Worm (Caenorhabditis elegans) whole organism, young adult: ENCODE data around the gene F14D7.18.

Source experiments
- F55B11.4 ChIP-seq: sonication (generic microtip); optimal IDR thresholded peaks from 2 replicates; lab custom pipeline; 2016; ENCODE audit warnings: missing compliant biosample characterization, missing genetic modification characterization, borderline replicate concordance; ENCODE audit not compliant: insufficient read depth
- ama-1 ChIP-seq, 3 experiments: fragments of 150-350 bp in 1 of 3; sonication (generic microtip) in 2 of 3; optimal IDR thresholded peaks; 2 replicates each; lab custom pipeline; 2014 to 2018; ENCODE audit warnings: missing biosample characterization in 2 of 3, missing genetic modification characterization in 2 of 3, missing genetic modification reagents in 2 of 3
- ccch-3 ChIP-seq: fragments of 200-800 bp; sonication (Bioruptor generic); optimal IDR thresholded peaks from 2 replicates; lab custom pipeline; 2018; ENCODE audit warnings: mild to moderate bottlenecking, missing genetic modification characterization, missing compliant biosample characterization
- tbp1 ChIP-seq: fragments of 200-800 bp; sonication (Bioruptor generic); optimal IDR thresholded peaks from 2 replicates; lab custom pipeline; 2018; ENCODE audit warnings: mild to moderate bottlenecking, missing genetic modification characterization, missing compliant biosample characterization

DNA sequence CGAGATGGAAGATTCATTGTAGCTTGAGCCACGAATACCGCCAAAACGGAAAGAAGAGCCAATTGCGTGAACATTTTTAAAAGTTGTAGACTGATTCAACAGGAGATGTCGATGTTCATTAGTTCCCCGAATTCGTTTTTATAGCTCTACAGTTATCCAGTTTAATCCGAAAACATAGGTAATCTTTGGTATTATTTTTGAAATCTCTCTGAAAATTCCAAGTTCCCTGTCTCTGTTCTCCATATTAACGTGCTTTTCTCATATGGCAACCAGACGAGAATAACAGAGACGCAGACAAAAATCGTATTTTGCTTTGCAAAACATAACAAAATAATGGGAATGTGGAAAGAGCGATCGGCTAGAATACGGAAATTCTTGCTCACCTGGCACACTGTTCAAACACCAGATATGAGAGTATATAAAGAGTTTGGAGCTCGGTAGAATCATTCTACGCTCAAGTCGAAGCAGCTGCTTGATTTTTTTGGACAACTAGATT is 9.1 kb upstream of the F14D7.18 start, which contains the start of the genes spig-3 and F14D7.12:
- TF ChIP-seq ccch-3 (GFP tag; lab: Kevin White, UChicago) (no peak), ama-1 (optimal IDR thresholded peaks at IDR 0.05; lab: Kevin White, UChicago) (no peak), ama-1 (GFP tag; optimal IDR thresholded peaks at IDR 0.05; lab: Kevin White, UChicago) (no peak), tbp1 (GFP tag; lab: Kevin White, UChicago) (no peak), F55B11.4 (tag; lab: Kevin White, UChicago) (no peak)
